Worm (Caenorhabditis elegans): ENCODE data around the gene dnj-2.
"Not testable (repeated sequence)": the region's sequence is repeated elsewhere in the genome, so short reads cannot be mapped to it uniquely, and the experiment has no call there.

DNA sequence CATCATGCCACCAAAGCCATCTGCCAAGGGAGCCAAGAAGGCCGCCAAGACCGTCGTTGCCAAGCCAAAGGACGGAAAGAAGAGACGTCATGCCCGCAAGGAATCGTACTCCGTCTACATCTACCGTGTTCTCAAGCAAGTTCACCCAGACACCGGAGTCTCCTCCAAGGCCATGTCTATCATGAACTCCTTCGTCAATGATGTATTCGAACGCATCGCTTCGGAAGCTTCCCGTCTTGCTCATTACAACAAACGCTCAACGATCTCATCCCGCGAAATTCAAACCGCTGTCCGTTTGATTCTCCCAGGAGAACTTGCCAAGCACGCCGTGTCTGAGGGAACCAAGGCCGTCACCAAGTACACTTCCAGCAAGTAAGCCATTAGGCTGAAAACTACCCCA, 11.0 kb upstream of the dnj-2 start, which contains the start of gene his-48:
- not testable (repeated sequence) for TF ChIP-seq ama-1 (optimal IDR thresholded peaks at IDR 0.05); ama-1 (GFP tag; optimal IDR thresholded peaks at IDR 0.05); ztf-28 (GFP tag; IDR thresholded peaks at IDR 0.05); mxl-1 (tag; optimal IDR thresholded peaks at IDR 0.05); ceh-40 (GFP tag; IDR thresholded peaks at IDR 0.05); nhr-90 (tag; optimal IDR thresholded peaks at IDR 0.05); ets-4 (GFP tag; optimal IDR thresholded peaks at IDR 0.05); nfya-1 (tag; optimal IDR thresholded peaks at IDR 0.05; ENCODE audit: borderline replicate concordance, insufficient read depth); repo-1 (tag; optimal IDR thresholded peaks at IDR 0.05); aptf-2 (GFP tag; conservative IDR thresholded peaks at IDR 0.05); ztf-6 (GFP tag; IDR thresholded peaks at IDR 0.05); egl-18 (GFP tag; IDR thresholded peaks at IDR 0.05); ztf-18 (tag; optimal IDR thresholded peaks at IDR 0.05); hrde-1 (tag; optimal IDR thresholded peaks at IDR 0.05; ENCODE audit: borderline replicate concordance); unc-62 (GFP tag; optimal IDR thresholded peaks at IDR 0.05)
